Fruit fly (Drosophila melanogaster) S2 (cell line): ENCODE results near the gene cl.

Experiments used
- CG8478 ChIP-seq: fragments of >200 bp; optimal IDR thresholded peaks from 2 replicates; lab custom pipeline; 2018
- CTCF ChIP-seq, 2 experiments: fragments of >200 bp; optimal IDR thresholded peaks; 2 replicates each; lab custom pipeline; 2018

- no peak for TF ChIP-seq CG8478
- no peak for TF ChIP-seq CTCF (optimal IDR thresholded peaks at IDR 0.05; lab: Kevin White, UChicago)
Observed at dm6 chr2L:5537063-5537462, 17.1 kb downstream of the cl start.
